Worm (Caenorhabditis elegans) whole organism, L3 larva: Measurements from ENCODE around the gene cgp-1.

Experiments
- R02D3.7 ChIP-seq: fragments of 150-350 bp; optimal IDR thresholded peaks from 2 replicates; lab custom pipeline; 2014; ENCODE audit warnings: missing biosample characterization, missing genetic modification characterization
- ZK546.5 ChIP-seq: sonication (generic microtip); optimal IDR thresholded peaks from 2 replicates; lab custom pipeline; 2017; ENCODE audit warnings: missing biosample characterization, missing genetic modification characterization
- aly-2 ChIP-seq: fragments of 150-350 bp; optimal IDR thresholded peaks from 2 replicates; lab custom pipeline; 2014; ENCODE audit warnings: missing biosample characterization, missing genetic modification characterization
- ama-1 ChIP-seq: fragments of 150-350 bp; optimal IDR thresholded peaks from 2 replicates; lab custom pipeline; 2018
- ceh-16 ChIP-seq: sonication (generic microtip); optimal IDR thresholded peaks from 2 replicates; lab custom pipeline; 2017; ENCODE audit warnings: missing biosample characterization, missing genetic modification characterization
- ceh-82 ChIP-seq: fragments of 150-350 bp; optimal IDR thresholded peaks from 2 replicates; lab custom pipeline; 2014; ENCODE audit warnings: missing biosample characterization, missing genetic modification characterization
- ceh-9 ChIP-seq: sonication (generic microtip); optimal IDR thresholded peaks from 2 replicates; lab custom pipeline; 2018; ENCODE audit warnings: missing biosample characterization, missing genetic modification characterization
- daf-12 ChIP-seq: fragments of 150-350 bp; optimal IDR thresholded peaks from 2 replicates; lab custom pipeline; 2014; ENCODE audit warnings: missing biosample characterization, missing genetic modification reagents, missing genetic modification characterization
- egl-27 ChIP-seq: sonication (generic microtip); optimal IDR thresholded peaks from 4 replicates; lab custom pipeline; 2017; ENCODE audit warnings: missing biosample characterization, missing genetic modification reagents, missing genetic modification characterization
- egl-5 ChIP-seq: fragments of 150-350 bp; optimal IDR thresholded peaks from 2 replicates; lab custom pipeline; 2017; ENCODE audit warnings: missing biosample characterization, missing genetic modification reagents, missing genetic modification characterization, inconsistent platforms
- elt-2 ChIP-seq: sonication (generic microtip); optimal IDR thresholded peaks from 2 replicates; lab custom pipeline; 2016; ENCODE audit warnings: missing genetic modification reagents, mild to moderate bottlenecking, missing genetic modification characterization, missing compliant biosample characterization
- elt-3 ChIP-seq, 3 experiments: fragments of 150-350 bp in 1 of 3; sonication (generic microtip) in 2 of 3; optimal IDR thresholded peaks; 2 replicates in 2 of 3; 4 replicates in 1 of 3; lab custom pipeline; 2014 to 2017; ENCODE audit warnings: missing biosample characterization in 3 of 3, missing genetic modification characterization in 3 of 3
- eor-1 ChIP-seq, 2 experiments: fragments of 150-350 bp; optimal IDR thresholded peaks; 2 replicates each; lab custom pipeline; 2014 to 2018; ENCODE audit warnings: missing biosample characterization in 2 of 2, missing genetic modification characterization in 2 of 2
- fkh-10 ChIP-seq: sonication (generic microtip); optimal IDR thresholded peaks from 2 replicates; lab custom pipeline; 2017; ENCODE audit warnings: missing biosample characterization, missing genetic modification reagents, missing genetic modification characterization
- fkh-2 ChIP-seq: fragments of 150-350 bp; optimal IDR thresholded peaks from 2 replicates; lab custom pipeline; 2014; ENCODE audit warnings: missing biosample characterization, missing genetic modification reagents, missing genetic modification characterization
- fos-1 ChIP-seq: fragments of 150-350 bp; optimal IDR thresholded peaks from 2 replicates; lab custom pipeline; 2014; ENCODE audit warnings: missing biosample characterization, missing genetic modification characterization
- hmg-11 ChIP-seq: sonication (generic microtip); optimal IDR thresholded peaks from 2 replicates; lab custom pipeline; 2016; ENCODE audit warnings: missing genetic modification characterization, missing compliant biosample characterization
- jun-1 ChIP-seq: fragments of 150-350 bp; optimal IDR thresholded peaks from 2 replicates; lab custom pipeline; 2014; ENCODE audit warnings: missing biosample characterization, missing genetic modification reagents, missing genetic modification characterization
- lin-15B ChIP-seq: fragments of 150-350 bp; optimal IDR thresholded peaks from 2 replicates; lab custom pipeline; 2014; ENCODE audit warnings: missing biosample characterization, missing genetic modification characterization
- lin-39 ChIP-seq: fragments of 150-350 bp; optimal IDR thresholded peaks from 2 replicates; lab custom pipeline; 2018; ENCODE audit warnings: missing biosample characterization, missing genetic modification reagents, missing genetic modification characterization
- lsy-12 ChIP-seq: sonication (generic microtip); optimal IDR thresholded peaks from 2 replicates; lab custom pipeline; 2016; ENCODE audit warnings: mild to moderate bottlenecking, missing genetic modification characterization, missing compliant biosample characterization
- mml-1 ChIP-seq: fragments of 150-350 bp; sonication (generic microtip); optimal IDR thresholded peaks from 3 replicates; lab custom pipeline; 2014; ENCODE audit warnings: missing biosample characterization, missing genetic modification characterization
- nfya-1 ChIP-seq: sonication (generic microtip); optimal IDR thresholded peaks from 2 replicates; lab custom pipeline; 2017; ENCODE audit warnings: missing genetic modification characterization, mild to moderate bottlenecking, missing compliant biosample characterization, antibody characterized with exemption, moderate library complexity; ENCODE audit not compliant: insufficient read depth
- nhr-11 ChIP-seq: fragments of 150-350 bp; optimal IDR thresholded peaks from 2 replicates; lab custom pipeline; 2014; ENCODE audit warnings: missing biosample characterization, missing genetic modification characterization
- nhr-12 ChIP-seq: fragments of 150-350 bp; optimal IDR thresholded peaks from 2 replicates; lab custom pipeline; 2014; ENCODE audit warnings: missing biosample characterization, missing genetic modification characterization
- nhr-23 ChIP-seq: fragments of 150-350 bp; optimal IDR thresholded peaks from 2 replicates; lab custom pipeline; 2014; ENCODE audit warnings: missing biosample characterization, missing genetic modification reagents, missing genetic modification characterization
- nhr-25 ChIP-seq: sonication (generic microtip); optimal IDR thresholded peaks from 2 replicates; lab custom pipeline; 2017; ENCODE audit warnings: missing biosample characterization, missing genetic modification characterization
- nhr-28 ChIP-seq: fragments of 150-350 bp; optimal IDR thresholded peaks from 2 replicates; lab custom pipeline; 2014; ENCODE audit warnings: missing biosample characterization, missing genetic modification characterization
- nhr-77 ChIP-seq: fragments of 150-350 bp; optimal IDR thresholded peaks from 2 replicates; lab custom pipeline; 2014; ENCODE audit warnings: missing biosample characterization, missing genetic modification characterization
- pha-4 ChIP-seq: fragments of 150-350 bp; optimal IDR thresholded peaks from 2 replicates; lab custom pipeline; 2014; ENCODE audit warnings: missing biosample characterization, missing genetic modification reagents, missing genetic modification characterization
- pqm-1 ChIP-seq: fragments of 150-350 bp; optimal IDR thresholded peaks from 2 replicates; lab custom pipeline; 2017; ENCODE audit warnings: missing biosample characterization, missing genetic modification characterization, inconsistent platforms
- sea-2 ChIP-seq: fragments of 150-350 bp; sonication (generic microtip); optimal IDR thresholded peaks from 4 replicates; lab custom pipeline; 2014; ENCODE audit warnings: missing biosample characterization, missing genetic modification reagents, missing genetic modification characterization
- skn-1 ChIP-seq: fragments of 150-350 bp; optimal IDR thresholded peaks from 2 replicates; lab custom pipeline; 2014; ENCODE audit warnings: missing biosample characterization, missing genetic modification characterization
- snpc-4 ChIP-seq: fragments of 150-350 bp; optimal IDR thresholded peaks from 2 replicates; lab custom pipeline; 2014; ENCODE audit warnings: missing biosample characterization, missing genetic modification characterization
- tbx-2 ChIP-seq: sonication (generic microtip); optimal IDR thresholded peaks from 2 replicates; lab custom pipeline; 2016; ENCODE audit warnings: mild to moderate bottlenecking, missing genetic modification characterization, missing compliant biosample characterization
- unc-39 ChIP-seq: sonication (generic microtip); optimal IDR thresholded peaks from 4 replicates; lab custom pipeline; 2017; ENCODE audit warnings: missing biosample characterization, missing genetic modification characterization
- zag-1 ChIP-seq: fragments of 150-350 bp; optimal IDR thresholded peaks from 2 replicates; lab custom pipeline; 2014; ENCODE audit warnings: missing biosample characterization, missing genetic modification characterization
- ztf-11 ChIP-seq: fragments of 150-350 bp; optimal IDR thresholded peaks from 2 replicates; lab custom pipeline; 2014; ENCODE audit warnings: missing biosample characterization, missing genetic modification characterization

The cgp-1 gene

DNA sequence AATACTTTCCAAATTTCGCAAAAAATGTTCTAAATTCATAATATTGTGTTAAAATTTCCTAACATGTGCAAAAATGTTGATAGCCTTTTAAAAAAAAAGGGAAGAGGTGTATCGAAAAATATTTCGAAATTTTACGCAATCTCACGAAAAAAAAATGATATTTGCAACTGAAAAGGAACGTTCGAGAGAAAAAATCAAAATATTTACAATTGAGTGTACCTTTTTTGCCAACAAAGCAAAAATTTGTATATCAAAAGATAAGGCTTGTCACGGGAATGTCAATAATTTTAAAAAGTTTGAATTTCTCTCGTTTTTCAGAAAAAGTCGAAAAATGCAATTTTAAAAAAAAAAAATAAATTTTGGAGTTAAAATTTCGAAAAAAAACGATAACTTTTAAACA, 924 bp upstream of the cgp-1 start:
- TF ChIP-seq ceh-16 (tag; lab: Kevin White, UChicago) (no peak), nhr-11 (no peak), nhr-12 (tag; lab: Kevin White, UChicago) (no peak), nhr-28 (tag; lab: Kevin White, UChicago) (no peak), pha-4 (tag; lab: Kevin White, UChicago) (peak; percentile 37), nhr-25 (tag; lab: Kevin White, UChicago) (no peak), hmg-11 (no peak), elt-2 (tag; lab: Kevin White, UChicago) (peak; percentile 43), ZK546.5 (tag; lab: Kevin White, UChicago) (no peak), zag-1 (no peak), pqm-1 (no peak)

DNA sequence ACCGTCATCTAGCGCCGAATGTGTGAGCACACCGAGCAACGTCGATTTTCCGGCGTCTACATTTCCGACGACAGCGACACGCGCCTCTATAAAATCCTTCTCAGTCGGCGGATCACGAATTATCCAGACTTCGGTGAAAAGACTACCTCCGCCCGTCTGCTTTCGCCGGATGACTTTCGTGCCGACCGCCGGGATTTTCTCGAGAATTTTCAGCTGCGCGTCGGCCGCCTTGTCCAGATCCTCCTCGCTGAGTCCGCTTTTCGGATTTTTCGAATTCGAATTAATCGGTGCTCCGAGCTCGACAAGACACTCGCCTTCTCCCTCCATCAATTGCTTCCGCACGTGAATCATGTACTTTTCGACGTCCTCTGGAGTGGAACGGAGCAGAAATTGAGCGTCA, 340 bp downstream of the cgp-1 start:
- TF ChIP-seq nhr-12 (tag; lab: Kevin White, UChicago) (no peak), lin-39 (tag; lab: Kevin White, UChicago) (no peak), egl-5 (no peak), unc-39 (tag; lab: Kevin White, UChicago) (no peak), elt-3 (tag; optimal IDR thresholded peaks at IDR 0.05; lab: Kevin White, UChicago) (no peak)

DNA sequence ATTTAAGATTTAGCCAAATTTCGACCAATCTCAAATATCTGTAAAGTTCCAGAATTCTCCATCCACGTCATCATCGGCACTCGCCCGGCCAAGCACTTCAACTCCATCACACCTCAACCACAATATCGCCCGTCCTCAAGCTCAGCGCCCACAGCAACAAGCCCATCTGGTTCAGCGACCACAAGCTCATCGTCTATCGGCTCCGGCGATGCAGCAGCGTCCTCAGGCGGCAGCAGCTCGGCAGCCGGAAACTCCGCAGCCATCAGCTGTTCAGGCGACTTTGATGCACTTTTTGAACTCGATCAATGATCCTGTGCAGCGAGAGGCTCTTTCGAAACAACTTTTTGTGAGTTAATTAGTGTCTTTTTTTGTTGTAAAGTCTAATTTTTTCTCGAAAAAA, 5.3 kb downstream of the cgp-1 start:
- no peak for TF ChIP-seq zag-1
- no peak for TF ChIP-seq ceh-82 (tag; lab: Kevin White, UChicago)
- peak; percentile 10 for TF ChIP-seq lsy-12

DNA sequence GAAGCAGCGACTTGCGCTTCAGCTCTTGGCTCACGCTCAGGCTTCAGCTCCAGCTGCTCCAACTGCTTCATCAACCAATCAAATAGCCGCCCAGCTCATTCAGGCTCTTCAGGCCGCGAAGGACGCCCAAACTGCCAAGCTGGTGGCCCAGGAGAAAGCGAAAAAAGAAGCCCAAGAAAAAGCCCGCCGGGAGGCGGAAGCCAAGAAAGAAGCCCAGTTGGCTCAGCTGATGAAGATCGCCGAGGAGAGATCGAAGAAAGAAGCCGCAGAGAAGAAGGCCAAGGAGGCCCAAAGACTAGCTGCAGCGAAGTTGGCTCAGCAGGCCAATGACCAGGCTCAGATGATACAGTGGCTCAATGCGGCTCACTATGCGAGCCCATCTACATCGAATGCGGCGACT, 6.3 kb downstream of the cgp-1 start:
- TF ChIP-seq hmg-11 = no peak
- TF ChIP-seq sea-2 (GFP tag; lab: Kevin White, UChicago) = no peak
- no peak for TF ChIP-seq lin-39 (tag; lab: Kevin White, UChicago)
- TF ChIP-seq nhr-12 (tag; lab: Kevin White, UChicago) = no peak
- no peak for TF ChIP-seq fkh-2 (tag; lab: Kevin White, UChicago)
- TF ChIP-seq zag-1 = no peak
- TF ChIP-seq ceh-9 = no peak
- TF ChIP-seq lin-15B (tag; lab: Kevin White, UChicago) = no peak
- TF ChIP-seq eor-1 (tag; optimal IDR thresholded peaks at IDR 0.05; lab: Kevin White, UChicago) = no peak
- no peak for TF ChIP-seq fos-1
- TF ChIP-seq ama-1 (lab: Kevin White, UChicago) = no peak
- no peak for TF ChIP-seq elt-2 (tag; lab: Kevin White, UChicago)
- no peak for TF ChIP-seq egl-5
- no peak for TF ChIP-seq ztf-11 (tag; lab: Kevin White, UChicago)
- no peak for TF ChIP-seq jun-1 (tag; lab: Kevin White, UChicago)
- TF ChIP-seq nhr-25 (tag; lab: Kevin White, UChicago) = no peak

DNA sequence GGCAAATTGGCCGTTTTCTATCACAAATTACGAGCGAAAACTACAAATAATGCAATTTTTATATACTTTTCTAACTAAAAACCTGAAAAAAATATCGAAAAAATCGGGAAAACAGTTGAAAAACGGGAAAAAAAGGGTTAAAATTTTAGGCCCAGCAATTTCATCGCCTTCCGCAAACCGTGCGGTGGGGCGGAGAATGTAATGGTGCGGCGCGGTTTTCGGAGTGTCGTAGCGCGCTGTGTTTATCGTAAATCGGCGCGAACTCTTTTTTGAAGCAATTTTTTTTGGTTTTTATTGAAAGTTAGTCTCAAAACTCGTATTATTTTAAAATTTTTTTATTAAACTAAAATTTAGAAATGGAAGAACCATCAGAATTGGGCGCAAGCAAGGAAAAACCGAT, 18.1 kb downstream of the cgp-1 start, which contains the start of gene picd-1:
picd-1 (plus strand) TSS at position 352 of the 400 bp plus-strand sequence.
- TF ChIP-seq lin-39 (tag; lab: Kevin White, UChicago) (peak; percentile 85), mml-1 (tag; lab: Kevin White, UChicago) (no peak), hmg-11 (peak; percentile 75), lin-15B (tag; lab: Kevin White, UChicago) (peak; percentile 99), nhr-28 (tag; lab: Kevin White, UChicago) (no peak), R02D3.7 (peak; percentile 91), daf-12 (tag; lab: Kevin White, UChicago) (no peak), nfya-1 (peak; percentile 85), snpc-4 (tag; lab: Kevin White, UChicago) (peak; percentile 29), nhr-11 (no peak), egl-27 (tag; lab: Kevin White, UChicago) (no peak), tbx-2 (tag; lab: Kevin White, UChicago) (no peak), nhr-25 (tag; lab: Kevin White, UChicago) (peak; percentile 73), elt-3 (tag; optimal IDR thresholded peaks at IDR 0.05; lab: Kevin White, UChicago) (no peak), pha-4 (tag; lab: Kevin White, UChicago) (peak; percentile 89), fkh-10 (no peak), egl-5 (peak; percentile 33), nhr-12 (tag; lab: Kevin White, UChicago) (no peak), aly-2 (tag; lab: Kevin White, UChicago) (no peak), ama-1 (lab: Kevin White, UChicago) (peak; percentile 16), pqm-1 (no peak), sea-2 (GFP tag; lab: Kevin White, UChicago) (no peak), eor-1 (tag; optimal IDR thresholded peaks at IDR 0.05; lab: Kevin White, UChicago) (no peak), jun-1 (tag; lab: Kevin White, UChicago) (no peak), nhr-23 (tag; lab: Kevin White, UChicago) (peak; percentile 84), nhr-77 (tag; lab: Kevin White, UChicago) (no peak), ZK546.5 (tag; lab: Kevin White, UChicago) (no peak), ceh-9 (no peak), skn-1 (tag; lab: Kevin White, UChicago) (peak; percentile 51), fos-1 (no peak)
